Fruit fly (Drosophila melanogaster) ovary, adult (tissue): ENCODE data around the gene Bdbt.

Experiments used
- CG17801 ChIP-seq: fragments of 200-800 bp; optimal IDR thresholded peaks from 2 replicates; lab custom pipeline; 2019; ENCODE audit warnings: missing biosample characterization, mild to moderate bottlenecking, missing genetic modification characterization, moderate library complexity; ENCODE audit not compliant: partially characterized antibody

Bdbt gene

DNA sequence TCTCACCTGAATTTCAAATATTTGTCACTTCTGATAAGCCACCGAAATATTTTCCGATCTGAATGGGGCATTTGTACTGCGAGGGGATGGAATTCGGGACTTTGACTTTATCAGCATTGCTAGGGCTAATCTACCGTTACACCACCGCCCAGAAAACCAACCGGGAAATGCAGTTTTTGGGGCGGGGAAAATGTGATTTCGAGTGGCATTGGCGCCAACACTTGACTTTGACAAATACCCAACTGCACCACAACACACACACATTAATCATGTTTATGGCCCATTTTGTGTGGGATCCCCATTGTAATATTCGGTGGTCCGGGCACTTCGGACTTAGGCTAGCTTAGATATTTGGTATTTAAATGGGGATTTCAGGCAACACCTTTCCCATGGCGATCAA lies 39.7 kb downstream of the Bdbt start:
- TF ChIP-seq CG17801, result no peak

DNA sequence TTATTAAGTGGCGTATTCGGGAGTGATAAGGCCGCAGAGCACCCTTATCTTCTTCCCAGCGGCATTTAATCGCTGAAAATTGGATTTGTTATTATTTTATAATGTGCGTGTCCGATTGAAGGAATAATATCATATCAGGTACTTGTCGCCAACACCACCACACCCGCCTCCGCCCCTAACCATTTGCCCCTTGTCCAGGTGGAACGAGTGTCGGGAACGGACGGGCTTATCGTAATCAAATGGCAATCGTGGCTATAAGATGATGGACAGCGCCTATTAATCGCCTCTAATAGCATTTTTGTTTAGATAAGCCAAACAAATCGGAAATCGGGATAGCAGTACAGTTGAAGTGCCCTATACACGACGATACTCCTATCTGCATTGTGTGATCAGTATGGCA lies 40.4 kb downstream of the Bdbt start:
- TF ChIP-seq CG17801, result no peak

DNA sequence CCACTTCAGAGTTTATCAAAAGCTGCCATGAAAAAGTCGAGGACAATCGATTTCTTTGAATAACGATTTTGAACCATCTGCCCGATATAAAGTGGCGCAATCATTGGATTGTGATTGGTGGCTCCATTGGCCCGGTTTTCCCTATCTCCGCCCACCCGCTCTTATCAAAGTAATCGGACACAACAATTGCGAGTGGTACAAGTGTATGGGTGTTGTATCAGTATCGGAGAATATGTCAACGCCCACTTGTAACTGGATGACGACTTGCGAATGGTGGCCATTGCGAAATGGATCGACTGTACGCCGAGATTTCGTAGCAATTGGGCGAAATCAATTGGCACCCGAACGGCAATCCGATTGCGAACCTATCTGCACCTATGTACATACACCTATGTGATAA lies 41.1 kb downstream of the Bdbt start:
- TF ChIP-seq CG17801, result no peak

DNA sequence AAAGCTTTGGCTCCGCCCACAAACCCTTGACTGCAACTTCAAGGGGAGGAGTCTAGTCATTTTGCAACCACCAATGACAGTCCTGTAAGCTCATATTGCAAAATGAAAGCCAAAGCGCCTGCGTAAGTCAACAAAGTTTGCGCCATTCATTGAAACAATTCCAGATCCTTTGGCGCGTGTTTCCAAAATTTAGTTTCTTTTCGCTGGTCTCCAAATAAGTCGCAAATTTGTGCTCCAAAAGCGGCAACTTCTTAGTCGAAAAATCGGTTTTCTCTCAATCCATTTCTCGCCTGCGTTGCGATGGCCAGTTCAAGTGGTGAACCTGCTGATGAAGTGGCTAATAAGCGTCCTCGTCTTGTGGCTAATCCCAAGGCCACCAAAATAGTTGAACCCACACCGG lies 44.9 kb downstream of the Bdbt start, which contains the start of gene dmrt93B:
Gene dmrt93B (plus strand): TSS at position 301 of the 400 bp plus-strand sequence.
- no peak for TF ChIP-seq CG17801

DNA sequence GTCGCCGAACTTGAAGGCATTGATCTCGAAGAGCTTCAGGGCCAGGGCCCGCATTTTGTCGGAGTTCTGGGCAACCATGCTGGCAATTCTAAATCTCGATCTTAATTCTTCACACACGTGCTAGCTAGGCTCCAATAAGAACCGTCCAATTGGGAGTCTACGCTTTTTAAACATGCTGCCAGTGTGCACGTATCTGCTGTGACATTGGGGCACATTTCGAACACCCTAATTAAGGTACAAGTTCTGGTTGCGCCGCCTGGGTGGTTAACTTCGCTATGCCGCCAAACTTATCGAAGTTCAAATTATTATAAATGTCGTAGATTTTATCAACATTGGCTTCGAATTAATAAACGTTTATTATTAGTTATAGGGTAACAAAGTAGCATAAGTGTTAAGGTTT lies 45.5 kb downstream of the Bdbt start, which contains the start of gene r-l:
Gene r-l (minus strand): TSS at position 179 of the 400 bp plus-strand sequence.
- TF ChIP-seq CG17801, result no peak

DNA sequence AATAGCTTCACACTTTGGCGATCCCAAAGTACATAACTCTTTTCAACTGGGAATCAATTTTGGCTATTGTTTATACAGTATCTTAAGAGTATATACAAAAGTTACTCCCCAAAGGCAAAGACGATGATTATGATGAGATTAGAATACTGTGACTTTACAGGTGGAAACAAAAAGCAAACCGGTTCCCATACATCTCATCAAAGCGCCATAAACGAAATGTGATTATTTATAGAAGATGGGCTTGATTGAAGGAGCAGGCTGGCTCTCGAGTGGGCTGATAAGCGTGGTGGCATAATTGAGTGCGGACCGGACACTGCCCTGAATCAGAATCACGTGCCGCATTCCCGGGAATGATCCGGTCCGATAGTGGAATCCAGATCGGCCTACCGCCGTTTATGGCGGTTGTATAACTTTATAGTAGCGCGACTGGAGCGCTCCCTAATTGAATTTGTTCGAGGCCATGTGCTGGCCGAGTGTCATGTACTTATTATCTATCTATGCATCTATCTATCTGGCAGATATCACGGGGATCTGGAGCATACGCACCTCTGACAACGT lies 46.6 kb downstream of the Bdbt start:
- TF ChIP-seq CG17801, result no peak

DNA sequence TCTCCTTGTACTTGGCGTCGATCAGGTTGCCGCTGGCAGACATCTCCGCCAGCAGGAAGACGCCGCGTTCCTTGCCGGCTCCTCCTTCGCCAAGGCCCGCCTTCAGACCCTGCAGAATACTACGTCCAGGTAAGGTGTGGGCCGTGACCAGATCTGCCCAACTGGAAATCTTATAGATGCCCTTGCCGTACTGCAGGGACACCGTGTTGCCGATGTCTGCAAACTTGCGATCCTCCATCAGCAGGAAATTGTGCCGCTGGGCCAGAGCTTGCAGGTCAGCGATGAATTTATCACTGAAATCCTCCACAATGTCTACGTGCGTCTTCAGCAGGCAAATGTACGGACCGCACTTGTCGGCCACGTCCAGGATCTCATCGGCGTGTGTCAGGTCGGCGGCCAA lies 47.3 kb downstream of the Bdbt start:
- TF ChIP-seq CG17801, result no peak

DNA sequence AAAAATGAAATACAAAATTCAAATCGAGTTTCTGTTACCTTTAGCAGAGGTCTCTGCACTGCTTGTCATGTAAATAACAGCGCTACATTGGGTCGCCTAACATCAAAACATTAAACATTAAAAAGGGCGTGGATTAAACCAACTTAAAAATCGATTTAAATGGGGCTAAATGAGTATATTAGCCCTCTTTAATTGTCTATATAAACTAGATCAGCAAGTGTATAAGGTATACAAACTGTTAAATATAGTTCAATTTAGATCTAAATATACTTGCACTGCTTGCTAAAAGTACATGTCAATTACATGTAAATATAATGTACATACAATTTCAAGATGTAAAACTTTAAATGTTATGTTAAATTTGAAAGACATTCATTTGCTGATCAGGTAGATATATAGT lies 48.9 kb downstream of the Bdbt start:
- no peak for TF ChIP-seq CG17801
